Worm (Caenorhabditis elegans) whole organism, L4 larva: Measurements from ENCODE around the gene F47D2.11.
"Not testable (repeated sequence)": the region's sequence is repeated elsewhere in the genome, so short reads cannot be mapped to it uniquely, and the experiment has no call there.

Experiments used
- D1046.2 ChIP-seq: fragments of 200-800 bp; sonication (Bioruptor generic); IDR thresholded peaks from 2 replicates; pipeline ENCODE4 v1.3.6; 2022; ENCODE audit warnings: missing genetic modification characterization, missing compliant biosample characterization
- F49E8.2 ChIP-seq: sonication (generic microtip); optimal IDR thresholded peaks from 2 replicates; lab custom pipeline; 2016; ENCODE audit warnings: missing compliant biosample characterization, mild to moderate bottlenecking, missing genetic modification characterization, borderline replicate concordance
- Y75B8A.6 ChIP-seq: fragments of 200-800 bp; sonication (Bioruptor generic); IDR thresholded peaks from 2 replicates; pipeline ENCODE4 v1.3.6; 2022; ENCODE audit warnings: missing genetic modification reagents, missing genetic modification characterization, missing compliant biosample characterization
- ZK546.5 ChIP-seq, 2 experiments: sonication (generic microtip); optimal IDR thresholded peaks; 2 replicates each; lab custom pipeline; 2017; ENCODE audit warnings: missing biosample characterization in 2 of 2, missing genetic modification characterization in 2 of 2
- aha-1 ChIP-seq: fragments of 150-350 bp; peaks from one replicate; lab custom pipeline; 2014; ENCODE audit warnings: missing biosample characterization, missing genetic modification characterization
- arid-1 ChIP-seq: fragments of 200-800 bp; sonication (Bioruptor generic); conservative IDR thresholded peaks from 2 replicates; pipeline ENCODE4 v1.3.6; 2022; ENCODE audit warnings: missing genetic modification reagents, missing genetic modification characterization, missing compliant biosample characterization
- attf-4 ChIP-seq: sonication (generic microtip); optimal IDR thresholded peaks from 3 replicates; lab custom pipeline; 2017; ENCODE audit warnings: missing biosample characterization, missing genetic modification characterization
- ceh-20 ChIP-seq: fragments of 200-800 bp; sonication (Bioruptor generic); IDR thresholded peaks from 2 replicates; pipeline ENCODE4 v1.3.6; 2022; ENCODE audit warnings: missing genetic modification reagents, missing genetic modification characterization, missing compliant biosample characterization
- ceh-62 ChIP-seq: sonication (generic microtip); optimal IDR thresholded peaks from 2 replicates; lab custom pipeline; 2017; ENCODE audit warnings: missing biosample characterization, missing genetic modification characterization
- cey-2 ChIP-seq: sonication (generic microtip); optimal IDR thresholded peaks from 3 replicates; lab custom pipeline; 2017; ENCODE audit warnings: missing genetic modification characterization, mild to moderate bottlenecking, missing compliant biosample characterization, antibody characterized with exemption, borderline replicate concordance; ENCODE audit not compliant: insufficient read depth
- daf-12 ChIP-seq: fragments of 150-350 bp; optimal IDR thresholded peaks from 2 replicates; lab custom pipeline; 2014; ENCODE audit warnings: missing biosample characterization, missing genetic modification reagents, missing genetic modification characterization
- gei-8 ChIP-seq: fragments of 200-800 bp; sonication (Bioruptor generic); optimal IDR thresholded peaks from 2 replicates; lab custom pipeline; 2018; ENCODE audit warnings: mild to moderate bottlenecking, missing genetic modification characterization, missing compliant biosample characterization
- hlh-11 ChIP-seq: fragments of 200-800 bp; sonication (Bioruptor generic); optimal IDR thresholded peaks from 2 replicates; lab custom pipeline; 2018; ENCODE audit warnings: mild to moderate bottlenecking, missing genetic modification characterization, missing compliant biosample characterization
- hmg-1.1 ChIP-seq: fragments of 200-800 bp; sonication (Bioruptor generic); IDR thresholded peaks from 2 replicates; pipeline ENCODE4 v1.3.6; 2022; ENCODE audit warnings: missing genetic modification reagents, missing genetic modification characterization, missing compliant biosample characterization
- lim-7 ChIP-seq: fragments of 200-800 bp; sonication (Bioruptor generic); IDR thresholded peaks from 2 replicates; pipeline ENCODE4 v1.3.6; 2022; ENCODE audit warnings: missing genetic modification characterization, missing compliant biosample characterization
- lin-15B ChIP-seq: fragments of 150-350 bp; sonication (generic microtip); optimal IDR thresholded peaks from 3 replicates; lab custom pipeline; 2014; ENCODE audit warnings: missing biosample characterization, missing genetic modification characterization
- lin-29 ChIP-seq: fragments of 200-800 bp; sonication (Bioruptor generic); IDR thresholded peaks from 2 replicates; pipeline ENCODE4 v1.3.6; 2022; ENCODE audit warnings: missing genetic modification reagents, missing genetic modification characterization, missing compliant biosample characterization
- lin-39 ChIP-seq: fragments of 150-350 bp; optimal IDR thresholded peaks from 2 replicates; lab custom pipeline; 2014; ENCODE audit warnings: missing biosample characterization, missing genetic modification reagents, missing genetic modification characterization
- mdt-29 ChIP-seq: fragments of 200-800 bp; sonication (Bioruptor generic); IDR thresholded peaks from 2 replicates; pipeline ENCODE4 v1.3.6; 2022; ENCODE audit warnings: missing genetic modification reagents, missing genetic modification characterization, missing compliant biosample characterization
- mxl-2 ChIP-seq: fragments of 200-800 bp; sonication (Bioruptor generic); conservative IDR thresholded peaks from 2 replicates; pipeline ENCODE4 v1.3.6; 2022; ENCODE audit warnings: missing genetic modification reagents, missing genetic modification characterization, missing compliant biosample characterization
- pqm-1 ChIP-seq: sonication (generic microtip); optimal IDR thresholded peaks from 2 replicates; lab custom pipeline; 2017; ENCODE audit warnings: missing biosample characterization, missing genetic modification characterization
- tag-97 ChIP-seq: fragments of 200-800 bp; sonication (Bioruptor generic); IDR thresholded peaks from 2 replicates; pipeline ENCODE4 v1.3.6; 2022; ENCODE audit warnings: missing genetic modification characterization, missing compliant biosample characterization
- tra-1 ChIP-seq: fragments of 200-800 bp; sonication (Bioruptor generic); IDR thresholded peaks from 2 replicates; pipeline ENCODE4 v1.3.6; 2022; ENCODE audit warnings: missing genetic modification reagents, missing genetic modification characterization, missing compliant biosample characterization
- unc-39 ChIP-seq: sonication (generic microtip); optimal IDR thresholded peaks from 2 replicates; lab custom pipeline; 2017; ENCODE audit warnings: missing biosample characterization, missing genetic modification characterization
- unc-62 ChIP-seq, 3 experiments: fragments of 150-350 bp in 1 of 3; sonication (generic microtip); optimal IDR thresholded peaks in 2 of 3; peaks in 1 of 3; 1 replicate in 1 of 3; 2 replicates in 2 of 3; lab custom pipeline; 2014 to 2017; ENCODE audit warnings: missing biosample characterization in 3 of 3, missing genetic modification characterization in 3 of 3, missing genetic modification reagents in 3 of 3, missing genotype in 1 of 3
- zag-1 ChIP-seq: fragments of 150-350 bp; optimal IDR thresholded peaks from 2 replicates; lab custom pipeline; 2014; ENCODE audit warnings: missing biosample characterization, missing genetic modification characterization
- ztf-11 ChIP-seq: fragments of 150-350 bp; optimal IDR thresholded peaks from 2 replicates; lab custom pipeline; 2014; ENCODE audit warnings: missing biosample characterization, missing genetic modification characterization

Gene F47D2.11

ce11 chrV:4315057-4315456, 19.2 kb upstream of the F47D2.11 start, which contains the start of gene srh-192:
Gene srh-192 (minus strand): TSS chrV:4315157.
- TF ChIP-seq F49E8.2 (no peak), unc-62 (GFP tag; optimal IDR thresholded peaks at IDR 0.05 in 1 of 2; lab: Kevin White, UChicago) (peak in 1 of 2 experiments; percentile 15), unc-62 (tag; optimal IDR thresholded peaks at IDR 0.05; lab: Kevin White, UChicago) (no peak), gei-8 (no peak)
- TF ChIP-seq, all 104 proteins: peak for 1

ce11 chrV:4310414-4310813, 14.6 kb upstream of the F47D2.11 start:
- TF ChIP-seq lim-7 (GFP tag; lab: Robert Waterston, UW) (peak; percentile 49; the same call in 1 of the 2 replicates), tra-1 (GFP tag; lab: Robert Waterston, UW) (0 out of 2 replicates have a peak, but pooled peaks have one; percentile 14)

- no peak for TF ChIP-seq tra-1 (GFP tag; lab: Robert Waterston, UW)
- no peak for TF ChIP-seq ZK546.5 (tag; optimal IDR thresholded peaks at IDR 0.05; lab: Kevin White, UChicago)
- TF ChIP-seq lin-29 (GFP tag; lab: Robert Waterston, UW), result no peak
- TF ChIP-seq unc-39 (tag; lab: Kevin White, UChicago), result no peak
- TF ChIP-seq aha-1 (tag; lab: Kevin White, UChicago), result peak; percentile 92
Measured at ce11 chrV:4304240-4304639, 8.4 kb upstream of the F47D2.11 start.

ce11 chrV:4303793-4304192, 8.0 kb upstream of the F47D2.11 start:
- TF ChIP-seq lin-15B (no peak), aha-1 (tag; lab: Kevin White, UChicago) (peak; percentile 90), lim-7 (GFP tag; lab: Robert Waterston, UW) (0 out of 2 replicates have a peak, but pooled peaks have one; percentile 43)

- TF ChIP-seq unc-62 (GFP tag; optimal IDR thresholded peaks at IDR 0.05 in 1 of 2; lab: Kevin White, UChicago) (peak in 1 of 2 experiments; percentile 97), unc-62 (tag; optimal IDR thresholded peaks at IDR 0.05; lab: Kevin White, UChicago) (no peak), Y75B8A.6 (GFP tag; lab: Robert Waterston, UW) (no peak), hmg-1.1 (GFP tag; lab: Robert Waterston, UW) (no peak)
Measured at ce11 chrV:4302842-4303241, 7.0 kb upstream of the F47D2.11 start.

- TF ChIP-seq F49E8.2, result no peak
- no peak for TF ChIP-seq cey-2 (tag; lab: Kevin White, UChicago)
- no peak for TF ChIP-seq pqm-1 (tag; lab: Kevin White, UChicago)
- TF ChIP-seq lin-39 (tag; lab: Kevin White, UChicago), result no peak
- TF ChIP-seq gei-8, result no peak
- TF ChIP-seq mdt-29 (GFP tag; lab: Robert Waterston, UW), result no peak
Measured at ce11 chrV:4299741-4300140, 3.9 kb upstream of the F47D2.11 start, which contains the start of gene ZC132.3. Gene ZC132.3 (minus strand): TSS chrV:4299841.

- TF ChIP-seq zag-1 (tag; lab: Kevin White, UChicago) (no peak), D1046.2 (GFP tag; lab: Robert Waterston, UW) (no peak), attf-4 (no peak), hlh-11 (tag; lab: Kevin White, UChicago) (no peak), ztf-11 (no peak), ceh-20 (no peak), arid-1 (GFP tag; lab: Robert Waterston, UW) (no peak), mxl-2 (GFP tag; lab: Robert Waterston, UW) (no peak)
Measured at ce11 chrV:4298579-4298978, 2.8 kb upstream of the F47D2.11 start, which contains the start of gene ZC132.11. Gene ZC132.11 (minus strand): TSS chrV:4298679.

ce11 chrV:4293425-4293824, 2.4 kb downstream of the F47D2.11 start, which contains the start of gene srh-194:
Gene srh-194 (minus strand): TSS chrV:4293525.
- TF ChIP-seq daf-12 (tag; lab: Kevin White, UChicago); ceh-62 (tag; lab: Kevin White, UChicago); tag-97 (GFP tag; lab: Robert Waterston, UW): not testable (repeated sequence)
